Fruit fly (Drosophila melanogaster) whole organism, wandering third instar larva: ENCODE data around the gene tobi.

Experiments
- Abd-B ChIP-seq: fragments of >200 bp; optimal IDR thresholded peaks from 2 replicates; lab custom pipeline; 2017; ENCODE audit warnings: missing biosample characterization, missing genetic modification characterization
- Hr78 ChIP-seq: fragments of >200 bp; optimal IDR thresholded peaks from 2 replicates; lab custom pipeline; 2017; ENCODE audit warnings: missing biosample characterization, missing genetic modification characterization
- Jra ChIP-seq: sonication (Bioruptor generic); optimal IDR thresholded peaks from 2 replicates; lab custom pipeline; 2016; ENCODE audit warnings: missing biosample characterization, missing genetic modification characterization
- fru ChIP-seq: fragments of 200-800 bp; sonication (Bioruptor generic); optimal IDR thresholded peaks from 3 replicates; lab custom pipeline; 2016; ENCODE audit warnings: missing biosample characterization, mild to moderate bottlenecking, missing genetic modification characterization
- pan ChIP-seq: fragments of >200 bp; optimal IDR thresholded peaks from 2 replicates; lab custom pipeline; 2017

- no peak for TF ChIP-seq Jra (GFP tag; lab: Kevin White, UChicago)
- TF ChIP-seq pan (lab: Kevin White, UChicago), result no peak
- no peak for TF ChIP-seq Abd-B (GFP tag; lab: Kevin White, UChicago)
- no peak for TF ChIP-seq fru (GFP tag; lab: Kevin White, UChicago)
- TF ChIP-seq Hr78, result no peak
Observed at dm6 chr3R:25388522-25388921, 41.8 kb upstream of the tobi start.
